Worm (Caenorhabditis elegans) whole organism, dauer: ENCODE results near the gene abhd-14.

Source experiments
- unc-62 ChIP-seq: sonication (generic microtip); optimal IDR thresholded peaks from 2 replicates; lab custom pipeline; 2017; ENCODE audit warnings: missing biosample characterization, missing genetic modification reagents, missing genetic modification characterization

abhd-14 gene

ce11 chrIV:1040537-1040936, 10.7 kb upstream of the abhd-14 start:
- TF ChIP-seq unc-62: no peak

- no peak for TF ChIP-seq unc-62
These were observed 8.7 kb upstream of the abhd-14 start for ce11 chrIV:1038516-1038915.

DNA sequence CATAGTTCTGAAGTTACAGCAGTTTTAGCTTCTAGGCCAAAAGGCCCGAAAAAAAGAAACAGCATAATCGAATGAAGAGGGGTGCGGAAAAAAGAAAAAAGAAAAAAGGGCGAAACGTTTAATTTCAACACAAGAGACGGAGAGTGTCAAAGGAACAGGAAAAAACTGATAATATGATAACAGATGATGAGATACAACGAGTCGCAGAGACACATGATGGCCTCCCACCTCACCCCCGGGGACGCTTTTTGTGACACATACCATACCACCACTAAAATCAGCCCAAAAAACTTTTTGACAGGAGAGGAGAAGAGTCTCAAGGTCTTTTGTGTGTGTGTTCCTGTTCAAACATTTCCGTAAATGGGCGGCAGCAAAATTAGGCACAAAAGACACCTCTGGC, 5.3 kb upstream of the abhd-14 start:
- no peak for TF ChIP-seq unc-62

- no peak for TF ChIP-seq unc-62
These were observed 10.0 kb downstream of the abhd-14 start for ce11 chrIV:1019801-1020200.

- no peak for TF ChIP-seq unc-62
These were observed 14.4 kb downstream of the abhd-14 start for ce11 chrIV:1015430-1015829.

- TF ChIP-seq unc-62: no peak
These were observed 16.5 kb downstream of the abhd-14 start for ce11 chrIV:1013233-1013798.

- TF ChIP-seq unc-62: no peak
These were observed 17.4 kb downstream of the abhd-14 start, which contains the start of gene rbm-39 for ce11 chrIV:1012447-1012846. rbm-39 (plus strand) TSS chrIV:1012624.

DNA sequence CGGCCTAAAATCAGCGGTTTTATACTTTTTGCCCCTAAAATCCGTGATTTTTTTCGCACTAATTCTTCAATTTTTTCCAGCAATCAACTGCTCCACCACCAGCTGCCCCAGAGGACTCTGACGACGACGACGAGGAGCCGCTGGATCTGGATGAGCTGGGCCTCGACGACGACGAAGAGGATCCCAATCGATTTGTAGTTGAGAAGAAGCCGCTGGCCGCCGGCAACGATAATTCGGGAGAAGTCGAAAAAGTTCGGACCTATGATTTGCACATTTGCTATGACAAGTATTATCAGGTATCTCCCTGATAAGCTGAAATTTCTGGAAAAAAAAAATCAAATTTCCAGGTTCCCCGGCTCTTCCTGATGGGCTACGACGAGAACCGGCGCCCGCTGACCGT, 18.1 kb downstream of the abhd-14 start:
- no peak for TF ChIP-seq unc-62

DNA sequence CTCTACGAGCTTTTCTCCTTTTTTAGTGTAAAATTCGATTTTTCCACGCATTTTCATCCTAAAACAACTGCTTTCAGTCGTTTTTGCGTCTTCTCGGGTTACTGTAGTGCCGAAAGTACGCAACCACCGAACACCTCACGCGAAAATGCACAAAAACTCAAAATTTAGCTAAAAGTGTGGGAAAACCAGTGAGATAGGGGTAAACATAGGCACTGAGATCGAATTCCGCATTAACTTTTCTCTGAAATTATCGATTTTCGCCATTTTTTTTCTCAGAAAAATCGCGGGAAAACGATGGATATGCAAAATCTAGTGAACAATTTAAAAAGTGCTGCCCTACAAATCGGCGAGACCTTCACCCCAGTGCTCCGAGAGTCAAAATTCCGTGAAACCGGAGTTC, 19.6 kb downstream of the abhd-14 start, which contains the start of gene atg-3:
TSS of gene atg-3 (plus strand) at position 301 of the 400 bp plus-strand sequence.
- TF ChIP-seq unc-62: no peak

DNA sequence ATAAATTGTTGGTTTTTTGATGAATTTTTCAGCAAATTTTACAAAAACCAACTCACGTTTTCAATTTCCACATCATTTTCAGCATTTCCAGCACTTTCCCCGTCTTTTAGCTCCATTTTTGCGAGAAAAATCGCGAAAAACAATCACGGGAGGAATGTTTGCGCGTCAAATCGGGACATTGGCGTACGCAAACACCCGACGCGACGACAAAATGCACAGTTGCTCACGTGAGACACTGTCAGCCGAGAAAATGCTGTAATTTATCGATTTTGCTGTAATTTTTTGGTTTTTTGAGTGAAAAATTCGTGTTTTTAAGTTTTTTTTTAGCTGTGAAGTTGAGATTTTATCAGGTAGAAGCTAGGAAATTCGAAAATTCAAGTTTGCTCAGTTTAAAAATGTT, 20.3 kb downstream of the abhd-14 start, which contains the start of gene Y55F3AM.9:
TSS of gene Y55F3AM.9 (minus strand) at position 189 of the 400 bp plus-strand sequence.
- TF ChIP-seq unc-62: no peak

DNA sequence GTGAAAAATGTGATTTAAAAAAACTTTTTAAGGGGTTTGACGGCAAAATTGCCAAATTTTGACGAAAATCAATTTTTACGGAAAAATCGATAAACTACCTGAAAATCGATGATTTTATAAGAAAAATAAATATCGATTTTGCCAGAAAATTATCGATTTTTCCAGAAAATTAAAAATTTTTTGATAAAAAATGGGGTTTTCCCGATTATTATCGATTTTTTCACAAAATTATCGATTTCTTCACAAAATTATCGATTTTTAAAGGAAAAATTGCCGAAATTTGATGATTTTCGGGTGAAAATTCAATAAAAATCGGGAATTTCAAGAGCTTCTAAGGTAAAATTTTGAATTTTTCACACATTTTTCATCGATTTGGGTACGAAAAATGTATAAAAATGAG, 23.2 kb downstream of the abhd-14 start:
- TF ChIP-seq unc-62: no peak

- no peak for TF ChIP-seq unc-62
These were observed 24.1 kb downstream of the abhd-14 start, which contains the start of gene immp-2 for ce11 chrIV:1005761-1006160. immp-2 (minus strand) TSS chrIV:1005861.

DNA sequence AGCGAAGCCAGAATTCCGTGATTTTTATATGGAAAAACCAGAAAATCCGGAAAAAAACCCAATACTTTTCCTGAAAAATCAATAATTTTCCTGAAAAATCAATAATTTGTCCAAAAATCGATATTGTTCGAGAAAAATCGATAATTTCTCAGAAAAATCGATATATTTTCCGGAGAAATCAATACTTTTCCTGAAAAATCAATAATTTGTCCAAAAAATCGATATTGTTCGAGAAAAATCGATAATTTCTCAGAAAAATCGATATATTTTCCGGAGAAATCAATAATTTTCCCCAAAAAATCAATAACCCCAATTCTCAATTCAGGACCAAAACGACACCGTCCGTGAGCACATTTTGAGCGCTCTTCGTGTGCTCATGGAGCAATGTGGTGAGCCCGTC, 29.4 kb downstream of the abhd-14 start:
- no peak for TF ChIP-seq unc-62

- TF ChIP-seq unc-62: no peak
These were observed 30.2 kb downstream of the abhd-14 start for ce11 chrIV:999675-1000074.

DNA sequence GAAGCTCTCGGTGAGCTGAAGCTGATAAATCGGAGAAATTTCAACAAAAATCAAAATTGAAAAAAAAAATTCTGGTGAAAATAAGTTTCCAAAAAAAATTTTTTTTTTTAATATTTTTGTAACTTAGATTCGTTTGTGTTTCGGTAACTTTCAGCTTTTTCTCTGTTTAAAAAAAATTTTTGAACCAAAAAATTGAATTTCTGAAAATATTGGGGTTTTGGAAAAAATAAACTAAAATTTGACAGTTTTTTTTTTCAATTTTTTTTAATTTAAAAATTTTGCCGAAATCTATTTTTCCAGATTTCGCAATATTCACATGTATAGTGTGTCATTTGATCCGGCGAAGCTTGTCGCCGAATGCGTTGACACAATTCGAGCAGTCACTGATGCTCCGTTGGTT, 30.9 kb downstream of the abhd-14 start, which contains the start of gene Y55F3AM.5:
TSS of gene Y55F3AM.5 (plus strand) at position 301 of the 400 bp plus-strand sequence.
- TF ChIP-seq unc-62: no peak

DNA sequence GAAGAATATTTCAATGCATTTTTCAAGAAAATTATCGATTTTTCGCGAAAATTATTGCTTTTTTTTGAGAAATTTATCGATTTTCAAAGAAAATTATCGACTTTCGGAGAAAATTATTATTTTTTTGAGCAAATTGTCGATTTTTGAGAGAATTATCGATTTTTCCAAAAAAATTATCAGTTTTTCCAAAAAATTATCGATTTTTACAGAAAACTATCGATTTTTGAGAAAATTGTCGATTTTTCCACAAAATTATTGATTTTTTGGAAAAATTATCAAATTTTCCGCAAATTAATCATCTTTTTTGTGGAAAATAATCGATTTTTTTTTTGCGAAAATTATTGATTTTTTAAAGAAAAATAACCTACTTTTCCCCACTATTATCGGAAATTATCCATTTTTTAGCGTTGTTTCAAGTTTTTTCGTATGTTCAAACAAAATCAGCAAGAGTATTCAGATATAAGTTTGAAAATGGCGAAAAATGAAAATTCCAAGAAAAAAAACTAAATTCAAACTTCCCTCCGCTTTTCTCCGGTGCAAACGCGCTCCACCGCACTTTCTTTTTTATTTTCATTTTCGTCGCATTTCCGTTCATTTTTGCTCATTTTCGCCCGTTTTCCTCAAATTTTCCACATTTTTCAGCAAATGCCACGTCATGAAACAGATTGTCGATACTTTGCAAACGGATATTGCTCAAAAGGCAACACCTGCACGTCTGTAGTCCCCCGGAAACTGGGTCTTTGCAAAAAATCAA, 38.0 kb downstream of the abhd-14 start, which contains the start of gene lep-2:
TSS of gene lep-2 (plus strand) at position 637 of the 754 bp plus-strand sequence.
- no peak for TF ChIP-seq unc-62

- no peak for TF ChIP-seq unc-62
These were observed 38.6 kb downstream of the abhd-14 start for ce11 chrIV:991181-991642.

ce11 chrIV:990352-990751, 39.5 kb downstream of the abhd-14 start, which contains the start of gene egrh-2:
egrh-2 (minus strand) TSS chrIV:990452.
- TF ChIP-seq unc-62: no peak
